Worm (Caenorhabditis elegans): ENCODE results near the gene nhl-3.

- TF ChIP-seq vab-15 (tag; optimal IDR thresholded peaks at IDR 0.05) (no peak), lin-15B (tag; optimal IDR thresholded peaks at IDR 0.05) (no peak), ztf-11 (tag; optimal IDR thresholded peaks at IDR 0.05) (no peak), nhr-28 (tag; optimal IDR thresholded peaks at IDR 0.05) (no peak), mdl-1 (tag; optimal IDR thresholded peaks at IDR 0.05) (no peak), snpc-4 (tag; optimal IDR thresholded peaks at IDR 0.05) (no peak), unc-86 (tag; optimal IDR thresholded peaks at IDR 0.05) (no peak)
Measured at ce11 chrII:621141-621540, 19.2 kb upstream of the nhl-3 start.
